Worm (Caenorhabditis elegans) whole organism, L4/young adult: ENCODE data around the gene Y47D3B.12.

ENCODE experiments used
- W03F9.2 ChIP-seq: fragments of 150-350 bp; optimal IDR thresholded peaks from 2 replicates; lab custom pipeline; 2014; ENCODE audit warnings: missing biosample characterization, missing genetic modification characterization
- dao-5 ChIP-seq: sonication (generic microtip); optimal IDR thresholded peaks from 2 replicates; lab custom pipeline; 2016; ENCODE audit warnings: missing genotype, missing genetic modification characterization, moderate library complexity, missing compliant biosample characterization
- him-1 ChIP-seq: sonication (generic microtip); optimal IDR thresholded peaks from 2 replicates; lab custom pipeline; 2016; ENCODE audit warnings: missing genotype, missing genetic modification reagents, missing genetic modification characterization, missing compliant biosample characterization

DNA sequence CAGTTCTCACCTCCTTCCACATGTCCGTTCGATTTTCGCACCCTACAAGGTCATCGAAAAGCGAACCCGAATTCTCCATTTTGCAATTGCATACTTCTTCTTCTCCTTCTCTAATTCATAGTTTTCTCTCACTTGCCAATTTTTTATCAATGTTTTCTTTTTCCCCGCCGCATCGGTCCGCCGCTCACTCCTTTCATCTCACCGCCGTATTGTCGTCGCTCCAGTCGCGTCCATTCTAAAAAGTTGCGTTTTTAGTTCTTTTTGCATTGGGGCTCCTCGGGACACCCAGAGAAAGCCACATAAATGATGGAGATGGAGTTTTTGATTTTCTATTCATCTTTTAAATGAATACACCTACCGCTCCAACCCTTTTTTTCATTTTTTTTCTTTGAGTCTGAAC lies 48.6 kb downstream of the Y47D3B.12 start:
- TF ChIP-seq him-1 (tag; lab: Kevin White, UChicago) (no peak), W03F9.2 (no peak), dao-5 (tag; lab: Kevin White, UChicago) (no peak)
